Worm (Caenorhabditis elegans) whole organism, late embryonic: ENCODE results near the gene srt-68.

Experiments
- ama-1 ChIP-seq: fragments of 150-350 bp; optimal IDR thresholded peaks from 2 replicates; lab custom pipeline; 2014
- hlh-15 ChIP-seq: sonication (generic microtip); optimal IDR thresholded peaks from 2 replicates; lab custom pipeline; 2016; ENCODE audit warnings: missing genetic modification characterization, missing compliant biosample characterization

ce11 chrV:5272034-5272433 lies 20.1 kb upstream of the srt-68 start:
- TF ChIP-seq ama-1 (lab: Kevin White, UChicago): no peak
- TF ChIP-seq hlh-15 (tag; lab: Kevin White, UChicago): no peak
